Worm (Caenorhabditis elegans) whole organism, young adult: ENCODE measurements around the gene T04F3.1.

Experiments
- ets-4 ChIP-seq: fragments of 200-800 bp; sonication (Bioruptor generic); optimal IDR thresholded peaks from 2 replicates; lab custom pipeline; 2018; ENCODE audit warnings: mild to moderate bottlenecking, missing genetic modification characterization, missing compliant biosample characterization
- rec-8 ChIP-seq, 2 experiments: sonication (generic microtip); optimal IDR thresholded peaks; 2 replicates each; lab custom pipeline; 2016; ENCODE audit warnings: mild to moderate bottlenecking in 2 of 2, missing genetic modification characterization in 2 of 2, missing genetic modification reagents in 2 of 2, missing genotype in 2 of 2, missing biosample characterization in 1 of 2, missing compliant biosample characterization in 1 of 2, moderate library complexity in 1 of 2
- ztf-18 ChIP-seq: sonication (generic microtip); optimal IDR thresholded peaks from 2 replicates; lab custom pipeline; 2016; ENCODE audit warnings: missing genotype, mild to moderate bottlenecking, missing genetic modification characterization, missing compliant biosample characterization

DNA sequence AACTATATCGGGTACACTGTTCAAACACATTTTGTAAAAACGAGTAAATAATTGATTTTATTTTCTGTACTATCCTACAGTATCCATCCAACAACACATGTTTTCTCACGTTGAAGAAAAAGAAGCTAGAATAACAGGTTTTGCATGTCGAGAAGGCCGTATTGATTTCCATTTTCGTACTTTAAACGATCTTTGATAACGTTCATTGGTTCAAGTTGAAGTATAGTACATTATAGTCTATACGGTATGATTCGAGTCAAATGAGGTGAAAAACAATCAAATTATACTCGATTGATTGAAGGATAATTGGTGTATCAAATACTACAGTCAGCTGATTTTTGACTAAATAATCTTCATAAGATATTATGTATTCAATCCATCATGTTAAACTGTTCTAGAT, 60.6 kb downstream of the T04F3.1 start:
- TF ChIP-seq ets-4 (GFP tag; lab: Kevin White, UChicago) (no peak), ztf-18 (tag; lab: Kevin White, UChicago) (no peak), rec-8 (tag; optimal IDR thresholded peaks at IDR 0.05; lab: Kevin White, UChicago) (no peak)
